Fruit fly (Drosophila melanogaster): ENCODE results near the gene CG34155.

DNA sequence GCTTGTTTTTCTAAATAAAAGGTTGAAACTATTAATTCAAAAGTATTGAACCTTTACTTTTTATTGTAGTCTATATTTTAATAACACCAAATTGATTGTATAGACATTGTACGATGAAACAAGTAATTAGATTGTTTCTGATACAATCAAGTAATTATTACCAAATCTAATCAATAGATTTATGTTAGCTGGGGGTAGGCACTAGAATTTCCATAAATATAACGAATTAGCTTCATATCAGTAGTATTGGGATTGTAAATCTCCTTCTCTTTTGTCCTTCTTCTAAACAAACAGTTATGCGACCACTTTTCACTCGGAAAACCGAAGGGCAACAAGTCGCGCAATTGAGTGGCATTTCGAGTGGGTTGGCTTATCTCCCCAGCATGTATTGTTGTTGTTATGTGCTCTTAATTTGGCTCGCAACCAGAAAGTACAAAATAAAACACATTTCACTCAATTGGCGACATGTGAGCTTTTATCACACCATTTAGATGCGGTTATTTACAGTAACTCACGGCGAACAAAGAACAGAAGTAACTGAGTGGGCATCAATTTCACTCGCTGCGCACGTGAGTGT is 39.5 kb upstream of the CG34155 start:
- TF ChIP-seq CG8478 (optimal IDR thresholded peaks at IDR 0.05) (no peak), CTCF (optimal IDR thresholded peaks at IDR 0.05) (no peak)

Data from S2 (cell line).